Worm (Caenorhabditis elegans): ENCODE results near the gene mam-5.
A peak's percentile ranks its signal among the peaks of the same experiment; 100 is the strongest.

Gene mam-5

DNA sequence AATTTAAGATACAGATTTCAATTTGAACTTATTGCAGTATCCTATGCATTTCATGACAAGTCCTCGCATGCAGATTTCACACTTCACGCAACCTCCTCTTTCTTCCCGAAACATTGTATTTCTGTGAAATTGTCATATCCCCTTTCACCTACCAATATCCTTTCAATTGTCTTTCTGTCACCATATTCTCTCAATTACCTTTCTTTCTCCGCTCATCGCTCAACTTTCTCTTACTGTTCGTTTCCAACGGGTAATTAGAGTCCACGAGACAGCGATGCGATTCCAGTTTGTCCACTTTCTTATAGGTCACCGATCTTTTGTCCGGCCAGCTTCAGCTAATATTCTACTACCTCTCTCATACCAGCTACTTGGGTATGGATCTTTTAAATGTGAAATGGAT, at the start of gene mam-5:
Gene mam-5, plus strand, starts transcription at position 304 of the 400 bp plus-strand sequence.
- TF ChIP-seq aha-1 (tag) (peak; percentile 74), nhr-77 (tag; optimal IDR thresholded peaks at IDR 0.05) (no peak)

DNA sequence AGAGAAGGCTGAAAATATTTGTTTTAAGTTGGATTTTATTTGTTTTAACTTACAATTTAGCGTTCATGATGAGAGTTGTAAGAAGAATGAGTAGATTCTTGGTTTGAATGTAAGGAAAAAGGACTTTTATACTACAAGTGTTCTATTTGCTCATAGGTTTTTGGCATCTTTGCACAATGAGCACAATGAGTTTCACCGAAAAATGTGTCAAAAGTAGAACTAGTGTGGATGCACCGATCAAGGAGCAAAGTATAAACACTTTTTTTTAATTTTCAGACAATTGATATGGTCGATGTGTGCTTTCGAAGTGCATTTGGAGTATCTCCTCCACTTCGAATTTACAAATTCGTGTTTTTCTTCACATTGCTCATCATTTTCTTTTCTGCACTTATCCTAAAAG, 46.4 kb upstream of the mam-5 start, which contains the start of gene fipr-11:
Gene fipr-11, minus strand, starts transcription at position 101 of the 400 bp plus-strand sequence.
- TF ChIP-seq mxl-2 (GFP tag; conservative IDR thresholded peaks at IDR 0.05) (no peak), rbr-2 (tag; optimal IDR thresholded peaks at IDR 0.05) (no peak), attf-4 (tag; optimal IDR thresholded peaks at IDR 0.05) (no peak), T20F7.1 (GFP tag; optimal IDR thresholded peaks at IDR 0.05) (no peak), lsy-2 (tag; optimal IDR thresholded peaks at IDR 0.05) (no peak), spr-1 (tag; optimal IDR thresholded peaks at IDR 0.05) (no peak), lin-15B (tag; optimal IDR thresholded peaks at IDR 0.05) (no peak), cey-2 (tag; optimal IDR thresholded peaks at IDR 0.05; ENCODE audit: borderline replicate concordance, insufficient read depth) (no peak), aly-2 (tag; optimal IDR thresholded peaks at IDR 0.05) (no peak)

DNA sequence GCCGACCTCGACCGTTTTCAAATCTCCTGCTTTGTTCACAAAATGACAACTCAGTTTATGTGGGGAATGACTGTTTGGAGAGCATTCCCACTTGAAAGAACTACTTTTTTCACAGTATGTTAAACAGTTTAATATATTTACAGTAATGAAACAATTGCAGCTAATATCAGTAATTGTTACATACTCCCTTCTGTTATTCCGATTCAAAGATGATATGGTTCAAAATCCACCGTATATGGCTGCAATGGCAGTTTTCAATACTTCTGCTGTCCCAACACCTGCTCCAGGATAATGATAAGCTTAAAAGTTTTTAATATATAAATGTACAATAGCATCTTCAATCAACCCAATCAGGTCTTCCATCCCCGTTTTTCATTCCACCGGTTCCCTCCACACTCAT, 45.3 kb upstream of the mam-5 start:
- TF ChIP-seq mes-2 (tag; optimal IDR thresholded peaks at IDR 0.05; ENCODE audit: poor library complexity, severe bottlenecking): no peak
- TF ChIP-seq unc-62 (GFP tag; optimal IDR thresholded peaks at IDR 0.05 in 1 of 2): peak in 1 of 2 experiments; percentile 95
- no peak for TF ChIP-seq unc-62 (tag; optimal IDR thresholded peaks at IDR 0.05)

ce11 chrV:9909624-9910023, 42.9 kb upstream of the mam-5 start:
- TF ChIP-seq unc-62 (GFP tag; optimal IDR thresholded peaks at IDR 0.05 in 1 of 2) (peak in 1 of 2 experiments; percentile 96), unc-62 (tag; optimal IDR thresholded peaks at IDR 0.05) (no peak), nhr-237 (tag; optimal IDR thresholded peaks at IDR 0.05) (no peak), snpc-1.2 (GFP tag; IDR thresholded peaks at IDR 0.05) (no peak)

DNA sequence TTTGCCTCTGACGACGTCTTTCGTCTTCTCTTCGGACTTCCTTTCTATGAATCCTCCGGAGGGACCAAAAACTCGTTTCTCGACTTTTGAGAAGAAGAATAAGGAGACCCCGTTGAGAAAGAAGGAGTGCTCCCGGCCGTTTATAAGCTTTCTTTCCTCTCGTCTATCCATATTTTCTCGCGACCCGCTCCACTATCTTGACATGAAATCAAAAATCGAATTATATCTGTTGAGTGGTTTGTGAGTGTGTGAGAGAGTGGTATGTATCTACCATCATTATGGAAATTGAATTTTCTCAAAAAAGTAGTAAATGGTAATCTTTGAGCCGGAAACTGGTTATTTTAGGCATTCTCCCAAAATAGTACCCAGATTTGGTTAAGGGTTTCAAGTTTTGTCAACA, 41.3 kb upstream of the mam-5 start:
- TF ChIP-seq unc-62 (GFP tag; optimal IDR thresholded peaks at IDR 0.05 in 1 of 2) (peak in 1 of 2 experiments; percentile 45), unc-62 (tag; optimal IDR thresholded peaks at IDR 0.05) (no peak), lin-29 (GFP tag; IDR thresholded peaks at IDR 0.05) (no peak)

ce11 chrV:9913863-9914262, 38.6 kb upstream of the mam-5 start, which contains the start of gene fipr-10:
TSS of gene fipr-10 (plus strand) at chrV:9914163.
- TF ChIP-seq ceh-32 (tag; optimal IDR thresholded peaks at IDR 0.05; ENCODE audit: poor library complexity) (no peak), cey-2 (tag; optimal IDR thresholded peaks at IDR 0.05; ENCODE audit: borderline replicate concordance, insufficient read depth) (no peak), mes-2 (tag; optimal IDR thresholded peaks at IDR 0.05; ENCODE audit: poor library complexity, severe bottlenecking) (no peak), nhr-41 (GFP tag; IDR thresholded peaks at IDR 0.05) (no peak), ceh-28 (tag; optimal IDR thresholded peaks at IDR 0.05) (no peak), dmd-6 (GFP tag; IDR thresholded peaks at IDR 0.05) (no peak), sdz-12 (GFP tag; optimal IDR thresholded peaks at IDR 0.05) (no peak), nhr-28 (tag; optimal IDR thresholded peaks at IDR 0.05) (no peak), F37D6.2 (tag; optimal IDR thresholded peaks at IDR 0.05) (no peak), madf-5 (GFP tag; IDR thresholded peaks at IDR 0.05) (no peak)

ce11 chrV:9915021-9915420, 37.5 kb upstream of the mam-5 start, which contains the start of gene mec-9:
TSS of gene mec-9 (minus strand) at chrV:9915121.
- TF ChIP-seq ztf-11 (tag; optimal IDR thresholded peaks at IDR 0.05) (no peak), nhr-48 (tag; optimal IDR thresholded peaks at IDR 0.05) (no peak), ZK337.2 (GFP tag; IDR thresholded peaks at IDR 0.05) (no peak), cey-2 (tag; optimal IDR thresholded peaks at IDR 0.05; ENCODE audit: borderline replicate concordance, insufficient read depth) (no peak), mxl-3 (GFP tag; optimal IDR thresholded peaks at IDR 0.05) (no peak), daf-12 (tag; optimal IDR thresholded peaks at IDR 0.05) (no peak), pha-4 (GFP tag; IDR thresholded peaks at IDR 0.05) (no peak), pha-4 (tag; optimal IDR thresholded peaks at IDR 0.05) (no peak), set-16 (GFP tag; IDR thresholded peaks at IDR 0.05) (no peak), nhr-25 (tag; optimal IDR thresholded peaks at IDR 0.05; ENCODE audit: borderline replicate concordance, insufficient read depth) (no peak), dmd-6 (GFP tag; IDR thresholded peaks at IDR 0.05) (no peak), nhr-10 (tag; optimal IDR thresholded peaks at IDR 0.05) (no peak), lim-7 (GFP tag; IDR thresholded peaks at IDR 0.05) (no peak), hmg-1.1 (GFP tag; IDR thresholded peaks at IDR 0.05) (no peak), aha-1 (tag) (no peak), nhr-6 (tag; optimal IDR thresholded peaks at IDR 0.05) (no peak), Y105C5A.15 (GFP tag; IDR thresholded peaks at IDR 0.05) (no peak), snpc-1.2 (GFP tag; IDR thresholded peaks at IDR 0.05) (no peak), zip-2 (tag; optimal IDR thresholded peaks at IDR 0.05) (no peak)
